Fruit fly (Drosophila melanogaster): ENCODE results near the gene Art6.

Gene Art6

DNA sequence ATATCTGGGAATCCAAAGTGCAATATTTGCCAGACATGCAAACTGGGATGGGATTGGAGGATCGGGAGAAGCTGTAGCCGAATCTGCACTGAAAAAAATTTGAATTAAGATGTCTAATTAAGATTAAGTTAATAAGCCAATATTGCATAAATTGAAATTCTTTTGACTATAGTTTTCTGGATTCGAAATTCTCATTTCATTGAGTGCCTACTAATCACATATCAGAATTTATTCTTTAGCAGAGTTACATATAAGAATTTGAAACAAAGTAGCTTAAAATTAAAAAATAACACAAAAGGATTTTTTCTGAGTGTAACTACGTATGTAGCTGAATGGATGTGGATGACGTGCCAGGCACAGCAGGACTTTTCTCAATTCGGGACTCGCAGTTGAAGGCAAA is 13.8 kb downstream of the Art6 start:
- TF ChIP-seq dmrt11E (tag; optimal IDR thresholded peaks at IDR 0.05) (peak; percentile 2), CG9609 (GFP tag; optimal IDR thresholded peaks at IDR 0.05) (no peak), CG14050 (GFP tag; IDR thresholded peaks at IDR 0.05) (no peak)

dm6 chr3R:13930252-13930651 is 15.4 kb downstream of the Art6 start:
- peak; percentile 65 for TF ChIP-seq CG10321 (GFP tag; IDR thresholded peaks at IDR 0.05)
- TF ChIP-seq phol (tag; optimal IDR thresholded peaks at IDR 0.05), result peak; percentile 3
- no peak for TF ChIP-seq CG4730 (GFP tag; IDR thresholded peaks at IDR 0.05)
- no peak for TF ChIP-seq CG14860 (GFP tag; IDR thresholded peaks at IDR 0.05; ENCODE audit: partially characterized antibody)
- peak; percentile 59 for TF ChIP-seq CG1832 (GFP tag; optimal IDR thresholded peaks at IDR 0.05)
- no peak for TF ChIP-seq Pdp1 (GFP tag; optimal IDR thresholded peaks at IDR 0.05)
- peak; percentile 65 for TF ChIP-seq gsb-n (tag; optimal IDR thresholded peaks at IDR 0.05)
- no peak for TF ChIP-seq pho (GFP tag; optimal IDR thresholded peaks at IDR 0.05)
- no peak for TF ChIP-seq Gug (GFP tag; IDR thresholded peaks at IDR 0.05)
- TF ChIP-seq CG17612 (GFP tag; IDR thresholded peaks at IDR 0.05), result no peak
- TF ChIP-seq emc (GFP tag; optimal IDR thresholded peaks at IDR 0.05), result no peak
- no peak for TF ChIP-seq CG6254 (GFP tag; optimal IDR thresholded peaks at IDR 0.05)
- no peak for TF ChIP-seq crp (GFP tag; optimal IDR thresholded peaks at IDR 0.05)
- TF ChIP-seq Optix (GFP tag; IDR thresholded peaks at IDR 0.05), result no peak
- no peak for TF ChIP-seq nau (GFP tag; optimal IDR thresholded peaks at IDR 0.05)
- TF ChIP-seq cato (GFP tag; optimal IDR thresholded peaks at IDR 0.05; ENCODE audit: borderline replicate concordance), result no peak
- no peak for TF ChIP-seq CG9437 (GFP tag; optimal IDR thresholded peaks at IDR 0.05)
- TF ChIP-seq zen (tag; optimal IDR thresholded peaks at IDR 0.05), result no peak
- no peak for TF ChIP-seq CG13624 (GFP tag; optimal IDR thresholded peaks at IDR 0.05)
- no peak for TF ChIP-seq fd102C (GFP tag; optimal IDR thresholded peaks at IDR 0.05)
- no peak for TF ChIP-seq Six4 (GFP tag; optimal IDR thresholded peaks at IDR 0.05)
- no peak for TF ChIP-seq ERR (GFP tag; optimal IDR thresholded peaks at IDR 0.05)
- no peak for TF ChIP-seq CG11085 (GFP tag; IDR thresholded peaks at IDR 0.05)
- TF ChIP-seq CG13287 (GFP tag; IDR thresholded peaks at IDR 0.05; ENCODE audit: partially characterized antibody), result no peak
- no peak for TF ChIP-seq CG7556 (GFP tag; optimal IDR thresholded peaks at IDR 0.05)
- TF ChIP-seq tx (GFP tag; optimal IDR thresholded peaks at IDR 0.05), result no peak
- TF ChIP-seq CG7928 (GFP tag; optimal IDR thresholded peaks at IDR 0.05), result no peak
- TF ChIP-seq oc (tag; optimal IDR thresholded peaks at IDR 0.05), result peak; percentile 36
- TF ChIP-seq chn (GFP tag; optimal IDR thresholded peaks at IDR 0.05), result no peak
- TF ChIP-seq Poxn (GFP tag; IDR thresholded peaks at IDR 0.05), result no peak
- no peak for TF ChIP-seq fu2 (GFP tag; optimal IDR thresholded peaks at IDR 0.05)
- TF ChIP-seq sim (GFP tag; IDR thresholded peaks at IDR 0.05), result no peak
- TF ChIP-seq D19B (GFP tag; optimal IDR thresholded peaks at IDR 0.05), result no peak
- no peak for TF ChIP-seq corto (GFP tag; optimal IDR thresholded peaks at IDR 0.05)
- peak in 1 of 2 experiments; percentile 48 for TF ChIP-seq insv (GFP tag; optimal IDR thresholded peaks at IDR 0.05)
- TF ChIP-seq cg (GFP tag; optimal IDR thresholded peaks at IDR 0.05), result peak; percentile 7
- TF ChIP-seq abd-A (tag; optimal IDR thresholded peaks at IDR 0.05), result peak; percentile 65
- TF ChIP-seq ATbp (GFP tag; optimal IDR thresholded peaks at IDR 0.05), result no peak
- peak; percentile 1 for TF ChIP-seq mirr (GFP tag; optimal IDR thresholded peaks at IDR 0.05)
- peak; percentile 2 for TF ChIP-seq sqz (GFP tag; optimal IDR thresholded peaks at IDR 0.05)
- peak; percentile 28 for TF ChIP-seq kni (GFP tag; optimal IDR thresholded peaks at IDR 0.05)
- no peak for TF ChIP-seq CG6791 (GFP tag; IDR thresholded peaks at IDR 0.05; ENCODE audit: partially characterized antibody)
- TF ChIP-seq Deaf1 (tag; optimal IDR thresholded peaks at IDR 0.05), result peak; percentile 70
- TF ChIP-seq CG4360 (GFP tag; IDR thresholded peaks at IDR 0.05), result 0 out of 2 replicates have a peak, but pooled peaks have one; percentile 25
- TF ChIP-seq run (tag; optimal IDR thresholded peaks at IDR 0.05), result peak; percentile 66
- no peak for TF ChIP-seq CG5180 (GFP tag; optimal IDR thresholded peaks at IDR 0.05)
